Fruit fly (Drosophila melanogaster): ENCODE measurements around the gene Akt.

Gene Akt

DNA sequence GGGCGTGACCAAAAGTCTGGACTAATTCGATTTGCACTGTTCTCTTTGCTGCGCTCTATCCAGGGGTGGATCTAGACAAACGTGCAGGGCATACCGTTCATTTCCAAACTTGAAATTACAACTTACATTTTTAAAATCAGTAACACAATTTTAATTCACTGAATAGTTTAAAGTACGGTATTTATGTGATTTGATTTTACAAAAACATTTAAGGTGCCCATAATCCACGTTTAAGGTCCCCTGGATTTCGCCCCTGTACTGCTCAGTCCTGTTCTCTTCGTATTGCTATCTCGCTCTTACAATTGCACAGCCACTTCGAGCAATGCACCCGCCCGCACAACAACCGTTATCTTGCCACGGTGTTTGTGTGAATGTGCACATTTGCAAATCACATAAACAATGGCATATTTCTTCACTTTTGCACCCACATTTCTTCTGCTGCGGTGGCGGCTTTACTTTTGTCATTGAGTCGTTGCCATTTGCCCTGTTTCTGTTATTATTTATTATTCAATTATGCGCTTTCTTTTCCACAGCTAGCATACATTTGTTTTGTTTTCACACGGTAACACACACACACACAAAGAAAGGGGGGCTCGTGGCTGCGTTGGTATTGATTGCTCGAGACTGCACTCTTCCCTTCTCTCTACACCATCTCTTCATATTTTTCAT is 1.2 kb upstream of the Akt start (continued):
- TF ChIP-seq psq (GFP tag; optimal IDR thresholded peaks at IDR 0.05) (peak; percentile 8), CG17328 (GFP tag; IDR thresholded peaks at IDR 0.05) (peak; percentile 70), CG7271 (tag; optimal IDR thresholded peaks at IDR 0.05) (peak; percentile 71), Tbp (GFP tag; optimal IDR thresholded peaks at IDR 0.05) (no peak), CG34422 (GFP tag; IDR thresholded peaks at IDR 0.05) (peak; percentile 81; the same call in 2 of the 3 replicates), CG6813 (GFP tag; optimal IDR thresholded peaks at IDR 0.05) (peak; percentile 78), lbe (GFP tag; optimal IDR thresholded peaks at IDR 0.05) (peak; percentile 96), CG18476 (GFP tag; optimal IDR thresholded peaks at IDR 0.05) (peak; percentile 59), NC2α (GFP tag; optimal IDR thresholded peaks at IDR 0.05) (peak; percentile 64), eve (GFP tag; optimal IDR thresholded peaks at IDR 0.05) (no peak), sqz (GFP tag; optimal IDR thresholded peaks at IDR 0.05) (peak; percentile 11), Poxn (GFP tag; IDR thresholded peaks at IDR 0.05) (no peak), zfh1 (GFP tag; IDR thresholded peaks at IDR 0.05) (peak; percentile 90), CG4328 (GFP tag; optimal IDR thresholded peaks at IDR 0.05) (no peak), Ravus (GFP tag; IDR thresholded peaks at IDR 0.05) (no peak; the same call in 1 of the 2 replicates), CG6272 (GFP tag; IDR thresholded peaks at IDR 0.05) (peak; percentile 76), ATbp (GFP tag; optimal IDR thresholded peaks at IDR 0.05) (peak; percentile 70), CHES-1-like (GFP tag; optimal IDR thresholded peaks at IDR 0.05) (peak; percentile 69), Bteb2 (GFP tag; optimal IDR thresholded peaks at IDR 0.05) (peak; percentile 26), Hmx (GFP tag; optimal IDR thresholded peaks at IDR 0.05) (no peak), tup (GFP tag; optimal IDR thresholded peaks at IDR 0.05) (peak; percentile 43), CG10959 (GFP tag; IDR thresholded peaks at IDR 0.05) (peak; percentile 92), Ada2b (GFP tag; IDR thresholded peaks at IDR 0.05) (peak; percentile 79), ap (GFP tag; IDR thresholded peaks at IDR 0.05) (peak; percentile 47; the same call in 1 of the 2 replicates), CG13775 (GFP tag; optimal IDR thresholded peaks at IDR 0.05) (peak; percentile 56), lola (GFP tag; optimal IDR thresholded peaks at IDR 0.05) (peak in 1 of 3 experiments; percentile 92), emc (GFP tag; optimal IDR thresholded peaks at IDR 0.05) (peak; percentile 24), ase (GFP tag; IDR thresholded peaks at IDR 0.05) (peak; percentile 65; the same call in 2 of the 3 replicates), CG9727 (GFP tag; optimal IDR thresholded peaks at IDR 0.05) (peak; percentile 83), HmgZ (tag; optimal IDR thresholded peaks at IDR 0.05) (peak; percentile 52), CG4707 (GFP tag; optimal IDR thresholded peaks at IDR 0.05) (peak; percentile 18), CG12299 (tag; optimal IDR thresholded peaks at IDR 0.05) (peak; percentile 19), Vsx1 (GFP tag; optimal IDR thresholded peaks at IDR 0.05) (no peak), Neu2 (GFP tag; optimal IDR thresholded peaks at IDR 0.05; ENCODE audit: borderline replicate concordance) (peak; percentile 32), CG12236 (GFP tag; optimal IDR thresholded peaks at IDR 0.05) (peak; percentile 70), CG15696 (tag; optimal IDR thresholded peaks at IDR 0.05) (peak; percentile 90), Hr39 (optimal IDR thresholded peaks at IDR 0.05) (no peak), Hr78 (GFP tag; optimal IDR thresholded peaks at IDR 0.05) (peak in 1 of 2 experiments; percentile 30), fru (optimal IDR thresholded peaks at IDR 0.05) (no peak), CG7786 (GFP tag; optimal IDR thresholded peaks at IDR 0.05) (peak; percentile 64), CG30403 (GFP tag; optimal IDR thresholded peaks at IDR 0.05) (peak; percentile 77), CG1233 (GFP tag; optimal IDR thresholded peaks at IDR 0.05) (peak; percentile 79), CG32532 (GFP tag; IDR thresholded peaks at IDR 0.05) (peak; percentile 70), dan (GFP tag; IDR thresholded peaks at IDR 0.05) (peak; percentile 75), Deaf1 (tag; optimal IDR thresholded peaks at IDR 0.05) (peak; percentile 1), CG3838 (GFP tag; optimal IDR thresholded peaks at IDR 0.05) (no peak), CG9797 (GFP tag; optimal IDR thresholded peaks at IDR 0.05) (no peak), oc (tag; optimal IDR thresholded peaks at IDR 0.05) (peak; percentile 79), CG17829 (tag; optimal IDR thresholded peaks at IDR 0.05) (peak; percentile 89), dpn (GFP tag; optimal IDR thresholded peaks at IDR 0.05) (peak; percentile 75 to 76)
